Worm (Caenorhabditis elegans): ENCODE data around the gene sqv-1.

The sqv-1 gene

DNA sequence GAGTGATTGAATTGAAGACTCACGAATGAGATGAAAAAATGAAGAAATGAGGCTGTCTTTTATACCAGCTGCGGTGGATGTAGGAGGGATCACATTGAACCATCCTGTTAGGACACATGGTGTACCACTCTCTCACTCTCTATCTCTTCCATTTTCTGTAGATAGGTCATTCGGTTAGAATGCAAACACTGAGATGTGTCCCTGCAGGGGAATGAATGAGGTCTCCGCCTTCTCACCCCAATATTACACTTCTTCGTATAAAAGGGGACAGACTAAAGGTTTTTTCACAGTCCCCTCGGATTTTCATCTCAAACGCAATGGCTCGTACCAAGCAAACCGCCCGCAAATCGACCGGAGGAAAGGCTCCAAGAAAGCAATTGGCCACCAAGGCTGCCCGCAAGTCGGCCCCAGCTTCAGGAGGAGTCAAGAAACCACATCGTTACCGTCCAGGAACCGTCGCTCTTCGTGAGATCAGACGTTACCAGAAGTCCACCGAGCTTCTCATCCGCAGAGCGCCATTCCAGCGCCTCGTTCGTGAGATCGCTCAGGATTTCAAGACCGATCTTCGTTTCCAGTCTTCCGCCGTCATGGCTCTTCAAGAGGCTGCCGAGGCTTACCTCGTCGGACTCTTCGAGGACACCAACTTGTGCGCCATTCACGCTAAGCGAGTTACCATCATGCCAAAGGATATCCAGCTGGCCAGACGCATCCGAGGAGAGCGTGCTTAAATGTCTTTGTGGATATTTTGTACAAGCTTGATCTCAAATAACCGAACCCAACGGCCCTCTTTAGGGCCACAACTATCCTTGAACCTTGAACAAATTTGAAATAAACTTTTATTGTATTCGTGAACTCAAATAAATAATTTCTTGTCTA is 26.7 kb upstream of the sqv-1 start, which contains the start of gene his-32 (continued):
- TF ChIP-seq unc-42 (tag; optimal IDR thresholded peaks at IDR 0.05) (no peak), Y22D7AL.16 (tag; optimal IDR thresholded peaks at IDR 0.05) (no peak), rnt-1 (tag; optimal IDR thresholded peaks at IDR 0.05) (peak; percentile 34), sdc-2 (tag; optimal IDR thresholded peaks at IDR 0.05) (peak; percentile 56), pat-9 (tag; optimal IDR thresholded peaks at IDR 0.05) (peak; percentile 41), unc-55 (GFP tag; optimal IDR thresholded peaks at IDR 0.05) (peak; percentile 19), pros-1 (tag; optimal IDR thresholded peaks at IDR 0.05) (peak; percentile 5), lim-6 (tag; optimal IDR thresholded peaks at IDR 0.05) (no peak), K09A11.1 (tag; optimal IDR thresholded peaks at IDR 0.05; ENCODE audit: insufficient read depth) (no peak), ceh-2 (tag; optimal IDR thresholded peaks at IDR 0.05) (peak; percentile 52), hlh-15 (tag; optimal IDR thresholded peaks at IDR 0.05) (no peak), ceh-31 (tag; optimal IDR thresholded peaks at IDR 0.05) (peak; percentile 86), gmeb-2 (tag; optimal IDR thresholded peaks at IDR 0.05) (peak; percentile 3), unc-3 (GFP tag; conservative IDR thresholded peaks at IDR 0.05) (no peak), unc-3 (tag; optimal IDR thresholded peaks at IDR 0.05) (no peak), sox-4 (tag; optimal IDR thresholded peaks at IDR 0.05) (no peak), zip-5 (tag; optimal IDR thresholded peaks at IDR 0.05) (no peak), pha-4 (tag; optimal IDR thresholded peaks at IDR 0.05) (no peak), ahr-1 (tag; optimal IDR thresholded peaks at IDR 0.05) (no peak), pag-3 (tag; optimal IDR thresholded peaks at IDR 0.05; ENCODE audit: borderline replicate concordance) (no peak), elt-4 (tag; optimal IDR thresholded peaks at IDR 0.05) (no peak), ceh-22 (tag; optimal IDR thresholded peaks at IDR 0.05) (no peak), elt-2 (tag; optimal IDR thresholded peaks at IDR 0.05) (peak; percentile 43), madf-2 (tag; optimal IDR thresholded peaks at IDR 0.05) (no peak), ztf-16 (tag; optimal IDR thresholded peaks at IDR 0.05) (peak; percentile 66)

DNA sequence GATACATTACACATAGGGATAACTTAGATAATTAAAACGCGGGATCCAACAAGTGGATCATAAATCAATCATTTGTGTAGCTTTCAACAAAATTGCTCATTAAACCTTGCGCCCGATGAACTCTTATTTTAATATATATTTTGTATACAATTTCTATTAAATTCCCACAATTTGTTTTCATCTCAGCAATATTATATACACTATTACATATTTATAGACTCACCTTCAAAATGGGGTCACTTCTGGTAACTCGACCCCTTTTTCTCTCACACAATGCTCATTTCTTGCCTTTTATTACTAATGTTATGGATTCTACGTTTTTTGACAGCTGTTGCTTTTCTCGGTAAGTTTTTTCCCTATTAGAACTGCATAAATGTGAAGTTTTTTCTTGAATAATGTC is 21.3 kb upstream of the sqv-1 start, which contains the start of gene lgc-6:
TSS of gene lgc-6 (plus strand) at position 301 of the 400 bp plus-strand sequence.
- TF ChIP-seq lin-11 (tag; optimal IDR thresholded peaks at IDR 0.05) (no peak), nhr-11 (tag; optimal IDR thresholded peaks at IDR 0.05) (no peak), ceh-6 (GFP tag; optimal IDR thresholded peaks at IDR 0.05) (no peak), che-1 (tag; optimal IDR thresholded peaks at IDR 0.05) (no peak), ceh-22 (tag; optimal IDR thresholded peaks at IDR 0.05) (no peak), ceh-48 (tag; optimal IDR thresholded peaks at IDR 0.05) (no peak)

DNA sequence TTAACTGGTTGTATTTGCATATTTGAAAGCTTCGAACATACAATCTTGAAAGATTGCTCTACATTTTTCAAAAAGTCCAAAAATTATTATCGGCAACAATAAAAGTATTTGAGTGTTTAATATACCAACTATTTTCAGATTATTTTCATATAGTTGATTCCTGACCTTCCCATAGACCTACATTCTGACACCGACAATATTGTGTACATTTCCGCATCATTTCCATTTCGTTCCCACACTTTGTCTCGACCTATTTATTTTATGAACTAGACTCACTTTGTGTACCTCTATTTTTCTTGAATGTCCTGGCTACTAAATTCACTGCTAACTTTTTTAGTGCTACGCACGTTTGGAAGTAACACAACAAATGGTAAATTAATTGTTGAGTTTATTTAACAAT is 18.5 kb upstream of the sqv-1 start, which contains the start of gene lgc-5:
TSS of gene lgc-5 (plus strand) at position 301 of the 400 bp plus-strand sequence.
- no peak for TF ChIP-seq ceh-2 (tag; optimal IDR thresholded peaks at IDR 0.05)
- TF ChIP-seq syd-9 (tag; optimal IDR thresholded peaks at IDR 0.05): no peak
- no peak for TF ChIP-seq zip-5 (tag; optimal IDR thresholded peaks at IDR 0.05)
- no peak for TF ChIP-seq unc-86 (tag; optimal IDR thresholded peaks at IDR 0.05)
- TF ChIP-seq F13H6.1 (tag; optimal IDR thresholded peaks at IDR 0.05): no peak
- TF ChIP-seq pqm-1 (tag; optimal IDR thresholded peaks at IDR 0.05): no peak
- no peak for TF ChIP-seq hlh-15 (tag; optimal IDR thresholded peaks at IDR 0.05)
- TF ChIP-seq sox-2 (GFP tag; IDR thresholded peaks at IDR 0.05): no peak
- TF ChIP-seq nhr-11 (tag; optimal IDR thresholded peaks at IDR 0.05): no peak
- no peak for TF ChIP-seq T23F11.4 (GFP tag; optimal IDR thresholded peaks at IDR 0.05)
- TF ChIP-seq fkh-6 (tag; optimal IDR thresholded peaks at IDR 0.05): no peak
- no peak for TF ChIP-seq unc-3 (GFP tag; conservative IDR thresholded peaks at IDR 0.05)
- TF ChIP-seq unc-3 (tag; optimal IDR thresholded peaks at IDR 0.05): no peak
